Fruit fly (Drosophila melanogaster): ENCODE results near the gene rdgC.

The rdgC gene

DNA sequence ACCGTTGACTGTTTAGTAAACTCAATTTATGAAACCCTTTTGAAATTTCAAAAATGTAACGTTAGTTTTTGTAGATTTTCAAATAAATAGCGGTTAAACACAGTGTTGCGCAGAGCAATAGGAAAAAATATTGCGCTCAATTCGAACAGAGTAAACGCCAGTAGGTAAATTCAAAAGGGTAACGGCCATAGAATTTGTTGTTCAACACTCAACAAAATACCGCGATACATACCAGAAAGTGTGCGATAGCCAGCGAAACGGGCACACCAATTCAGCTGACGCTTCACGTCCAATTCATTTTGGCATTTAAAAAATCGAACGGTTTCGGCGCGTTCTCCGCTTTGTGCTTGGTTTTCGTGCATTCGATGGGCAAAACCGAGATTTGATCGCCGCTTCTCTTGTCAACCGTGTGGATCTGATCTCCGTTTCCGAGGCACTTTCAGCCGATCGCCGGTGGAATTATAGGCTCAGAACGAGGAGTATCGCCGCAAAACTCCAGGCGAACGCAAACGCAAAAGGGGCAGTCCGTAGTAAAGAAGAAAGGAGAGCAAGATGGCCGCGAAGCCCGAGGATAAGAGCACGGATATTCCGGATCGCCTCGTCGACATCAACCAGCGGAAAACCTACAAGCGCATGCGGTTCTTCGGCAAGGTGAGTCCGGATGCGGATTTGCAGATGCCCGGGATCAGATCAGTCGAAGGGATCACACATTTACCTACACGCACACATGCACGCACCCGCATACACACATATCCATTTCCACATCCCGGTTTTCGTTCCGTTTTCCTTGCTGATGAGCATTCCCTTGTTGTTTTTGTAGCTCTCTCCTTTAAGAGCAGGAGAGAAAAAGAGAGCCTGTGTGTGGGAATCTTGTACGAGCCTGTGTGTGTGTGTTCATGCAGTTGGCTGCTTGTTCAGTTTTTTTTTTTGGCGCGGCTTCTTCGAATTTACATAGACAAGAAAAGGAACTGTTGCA is 62.2 kb downstream of the rdgC start (continued):
- TF ChIP-seq CG10669 (GFP tag; optimal IDR thresholded peaks at IDR 0.05) (no peak), CG8319 (GFP tag; optimal IDR thresholded peaks at IDR 0.05) (no peak), Met (GFP tag; optimal IDR thresholded peaks at IDR 0.05) (no peak), fd85E (GFP tag; optimal IDR thresholded peaks at IDR 0.05) (no peak), Eip75B (GFP tag; optimal IDR thresholded peaks at IDR 0.05) (no peak), Sox15 (GFP tag; optimal IDR thresholded peaks at IDR 0.05) (no peak), topi (GFP tag; optimal IDR thresholded peaks at IDR 0.05) (peak; percentile 23), CG3919 (GFP tag; optimal IDR thresholded peaks at IDR 0.05) (no peak), Sox102F (GFP tag; optimal IDR thresholded peaks at IDR 0.05) (no peak), fd59A (GFP tag; optimal IDR thresholded peaks at IDR 0.05) (no peak), Hr38 (GFP tag; optimal IDR thresholded peaks at IDR 0.05) (no peak), CG7368 (GFP tag; optimal IDR thresholded peaks at IDR 0.05) (no peak), cyc (GFP tag; optimal IDR thresholded peaks at IDR 0.05) (peak; percentile 36), CG11294 (GFP tag; IDR thresholded peaks at IDR 0.05) (no peak), CG9139 (GFP tag; optimal IDR thresholded peaks at IDR 0.05) (no peak), OdsH (GFP tag; optimal IDR thresholded peaks at IDR 0.05) (no peak), pdm3 (GFP tag; optimal IDR thresholded peaks at IDR 0.05) (no peak), dsx (GFP tag; optimal IDR thresholded peaks at IDR 0.05; ENCODE audit: poor library complexity, severe bottlenecking) (no peak), eg (GFP tag; IDR thresholded peaks at IDR 0.05) (no peak), CG11902 (GFP tag; optimal IDR thresholded peaks at IDR 0.05) (no peak), Gug (GFP tag; IDR thresholded peaks at IDR 0.05) (no peak), net (GFP tag; optimal IDR thresholded peaks at IDR 0.05) (no peak), CG15336 (GFP tag; IDR thresholded peaks at IDR 0.05) (no peak), ss (GFP tag; optimal IDR thresholded peaks at IDR 0.05) (no peak), Eip78C (GFP tag) (peak; percentile 61), svp (GFP tag) (no peak), CG8632 (GFP tag; optimal IDR thresholded peaks at IDR 0.05) (no peak), CG6792 (GFP tag; optimal IDR thresholded peaks at IDR 0.05) (no peak), CG16779 (tag; optimal IDR thresholded peaks at IDR 0.05) (no peak), vri (GFP tag; optimal IDR thresholded peaks at IDR 0.05) (no peak), acj6 (GFP tag; optimal IDR thresholded peaks at IDR 0.05) (no peak), salr (GFP tag; optimal IDR thresholded peaks at IDR 0.05) (no peak), Lpt (GFP tag; optimal IDR thresholded peaks at IDR 0.05) (no peak), Ets21C (GFP tag; optimal IDR thresholded peaks at IDR 0.05) (no peak)

DNA sequence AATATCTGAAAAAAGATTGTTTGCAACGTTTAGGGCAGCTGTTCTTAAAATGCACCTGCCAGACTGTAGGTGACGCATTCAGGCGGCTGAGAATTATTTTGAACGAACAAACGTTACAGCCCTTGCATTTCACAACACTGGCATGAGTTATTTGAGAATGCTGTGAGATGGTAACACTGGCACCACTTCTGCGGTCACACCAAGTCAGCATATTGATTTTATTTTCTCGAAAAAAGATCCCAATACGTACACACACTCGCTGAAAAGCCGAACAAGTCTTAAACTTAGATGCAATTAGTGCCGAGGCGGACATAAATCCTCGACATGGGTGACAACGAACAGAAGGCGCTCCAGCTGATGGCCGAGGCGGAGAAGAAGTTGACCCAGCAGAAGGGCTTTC is 65.6 kb downstream of the rdgC start, which contains the start of gene alphaSnap:
alphaSnap (plus strand) TSS at position 164 of the 400 bp plus-strand sequence.
- TF ChIP-seq CG3919 (GFP tag; optimal IDR thresholded peaks at IDR 0.05) (no peak), fd85E (GFP tag; optimal IDR thresholded peaks at IDR 0.05) (no peak), CG8119 (GFP tag; IDR thresholded peaks at IDR 0.05) (no peak), CG4318 (GFP tag; optimal IDR thresholded peaks at IDR 0.05) (no peak), ss (GFP tag; optimal IDR thresholded peaks at IDR 0.05) (peak in 1 of 2 experiments; percentile 5), dac (GFP tag; optimal IDR thresholded peaks at IDR 0.05) (no peak), acj6 (GFP tag; optimal IDR thresholded peaks at IDR 0.05) (no peak), achi (GFP tag; optimal IDR thresholded peaks at IDR 0.05) (no peak), esn (GFP tag; optimal IDR thresholded peaks at IDR 0.05) (peak; percentile 51), CG10631 (GFP tag; optimal IDR thresholded peaks at IDR 0.05) (no peak), topi (GFP tag; optimal IDR thresholded peaks at IDR 0.05) (peak; percentile 35), CG11902 (GFP tag; optimal IDR thresholded peaks at IDR 0.05) (no peak), dsx (GFP tag; optimal IDR thresholded peaks at IDR 0.05; ENCODE audit: poor library complexity, severe bottlenecking) (peak; percentile 19), fkh (GFP tag; optimal IDR thresholded peaks at IDR 0.05) (peak; percentile 56), CG1621 (tag; optimal IDR thresholded peaks at IDR 0.05) (peak; percentile 26), CG32006 (GFP tag; optimal IDR thresholded peaks at IDR 0.05) (no peak), CG34406 (GFP tag; optimal IDR thresholded peaks at IDR 0.05) (no peak), Sox14 (GFP tag; optimal IDR thresholded peaks at IDR 0.05) (peak; percentile 46), Eip93F (GFP tag; optimal IDR thresholded peaks at IDR 0.05) (no peak), cyc (GFP tag; optimal IDR thresholded peaks at IDR 0.05) (peak; percentile 11), CG3032 (tag; optimal IDR thresholded peaks at IDR 0.05) (peak; percentile 14), Eip78C (GFP tag) (peak; percentile 83), CG31627 (GFP tag; optimal IDR thresholded peaks at IDR 0.05) (peak; percentile 29), Smox (GFP tag; optimal IDR thresholded peaks at IDR 0.05) (no peak)
